Worm (Caenorhabditis elegans) whole organism, L4 larva: Measurements from ENCODE around the gene xtr-2.

ENCODE experiments used
- lsy-2 ChIP-seq, 2 experiments: fragments of 150-350 bp in 1 of 2; sonication (generic microtip) in 1 of 2; optimal IDR thresholded peaks; 2 replicates each; lab custom pipeline; 2014 to 2017; ENCODE audit warnings: missing biosample characterization in 2 of 2, missing genetic modification characterization in 2 of 2
- pqm-1 ChIP-seq: sonication (generic microtip); optimal IDR thresholded peaks from 2 replicates; lab custom pipeline; 2017; ENCODE audit warnings: missing biosample characterization, missing genetic modification characterization

DNA sequence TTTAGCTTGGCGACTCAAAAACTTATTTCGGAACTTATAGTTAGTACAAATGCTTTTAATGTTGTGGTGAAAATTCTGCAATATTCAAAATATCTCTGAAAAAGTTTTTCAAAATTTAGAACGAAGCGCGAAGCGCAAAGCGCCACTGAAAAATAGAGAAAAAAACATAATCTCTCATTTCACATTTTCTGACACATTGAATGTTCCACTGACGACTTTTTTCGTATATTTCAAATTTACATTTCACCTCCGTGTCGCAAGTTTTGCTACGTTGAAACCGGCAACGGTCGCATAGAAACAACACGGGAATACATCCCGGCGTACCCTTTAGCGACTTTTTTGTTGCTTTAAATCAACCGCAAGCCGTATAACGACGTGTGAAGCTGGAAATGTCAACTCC lies 33.0 kb downstream of the xtr-2 start, which contains the start of gene F42F12.14:
- TF ChIP-seq lsy-2 (tag; optimal IDR thresholded peaks at IDR 0.05; lab: Kevin White, UChicago) (no peak), pqm-1 (tag; lab: Kevin White, UChicago) (no peak)
